Worm (Caenorhabditis elegans): Measurements from ENCODE around the gene C04F5.9.

Gene C04F5.9

DNA sequence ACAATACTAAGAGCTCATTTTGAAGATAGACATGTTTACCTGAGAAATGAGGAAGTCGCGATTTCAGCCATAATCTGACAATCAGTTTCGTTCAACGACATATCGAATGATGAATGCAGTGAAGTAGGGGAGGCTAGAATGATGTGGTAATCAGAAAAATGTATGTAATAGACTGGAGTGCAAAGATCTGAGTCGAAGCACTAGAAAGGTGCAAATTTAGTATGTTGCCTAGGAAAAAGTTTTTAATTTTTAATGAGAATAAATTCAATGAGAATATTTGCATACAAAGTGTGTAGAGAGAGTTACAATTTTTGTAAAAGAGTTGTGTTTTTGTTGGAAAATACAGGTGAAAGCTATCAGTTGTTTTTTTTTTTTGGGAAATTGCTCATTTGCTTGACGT lies 14.1 kb downstream of the C04F5.9 start, which contains the start of gene srab-2:
Gene srab-2, minus strand, starts transcription at position 101 of the 400 bp plus-strand sequence.
- TF ChIP-seq dpl-1 (GFP tag; optimal IDR thresholded peaks at IDR 0.05) (no peak), F44E2.7 (GFP tag; IDR thresholded peaks at IDR 0.05) (no peak), lin-38 (GFP tag; IDR thresholded peaks at IDR 0.05) (no peak), nhr-11 (tag; optimal IDR thresholded peaks at IDR 0.05) (no peak)

DNA sequence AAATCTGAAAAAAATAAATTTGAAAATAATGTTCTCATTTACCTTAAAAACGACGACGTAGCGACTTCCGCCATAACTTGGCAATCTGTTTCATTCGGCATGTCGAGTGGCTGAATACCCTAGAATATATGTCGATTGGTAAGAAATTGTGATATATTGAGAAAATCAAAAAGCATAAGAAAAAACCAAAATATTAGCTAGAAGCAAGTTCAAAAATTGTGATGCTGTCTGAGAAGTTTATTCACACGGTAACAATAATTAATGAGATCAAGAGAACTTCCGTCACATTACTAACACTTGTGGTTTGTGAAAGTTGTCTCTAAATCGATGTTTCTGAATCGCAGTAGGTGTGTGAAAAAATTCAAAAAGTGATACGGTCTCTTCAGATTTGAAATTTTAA lies 17.0 kb downstream of the C04F5.9 start, which contains the start of gene srab-1:
Gene srab-1, minus strand, starts transcription at position 101 of the 400 bp plus-strand sequence.
- TF ChIP-seq hif-1 (tag; optimal IDR thresholded peaks at IDR 0.05) = no peak

DNA sequence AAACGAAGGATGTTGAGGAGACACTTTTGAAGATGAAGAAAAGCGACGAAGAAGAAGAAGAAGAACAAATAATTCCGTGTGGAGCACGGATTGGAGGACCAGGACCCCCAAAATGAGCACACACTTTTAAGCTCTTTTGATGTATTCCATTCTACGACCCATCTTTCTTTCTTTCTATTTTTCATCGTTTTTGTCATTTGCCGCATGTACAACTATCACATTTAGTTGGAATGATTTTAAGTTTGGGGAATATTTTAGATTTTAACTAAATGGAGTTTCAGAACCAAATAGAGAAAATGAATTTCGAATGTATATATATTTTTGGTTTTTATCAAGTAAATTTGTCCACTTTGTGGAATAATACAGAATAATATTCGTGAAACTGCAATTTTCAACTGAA lies 20.1 kb downstream of the C04F5.9 start, which contains the start of gene unc-46:
Gene unc-46, minus strand, starts transcription at position 101 of the 400 bp plus-strand sequence.
- TF ChIP-seq unc-62 (GFP tag; optimal IDR thresholded peaks at IDR 0.05 in 1 of 2) (peak in 1 of 2 experiments; percentile 61), unc-62 (tag; optimal IDR thresholded peaks at IDR 0.05) (no peak), ctbp-1 (GFP tag; IDR thresholded peaks at IDR 0.05) (no peak), mxl-2 (GFP tag; conservative IDR thresholded peaks at IDR 0.05) (no peak)

DNA sequence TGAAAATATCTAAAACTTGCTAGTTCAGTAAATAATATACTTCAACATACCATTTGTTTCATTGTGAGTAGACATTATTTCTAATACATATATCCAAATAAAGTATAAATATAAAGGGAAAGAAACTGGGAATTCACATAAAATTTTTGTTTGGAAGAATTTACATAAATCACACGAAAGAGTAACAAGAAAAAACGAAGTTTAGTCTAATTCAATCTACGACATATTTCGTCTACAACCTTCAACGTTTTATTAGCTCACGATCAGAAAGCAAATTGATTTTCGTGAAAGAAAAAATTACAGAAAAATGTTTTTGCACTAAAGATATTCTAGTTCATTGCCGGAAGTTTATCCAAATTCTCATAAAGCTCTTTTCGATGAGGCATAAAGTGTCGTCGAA lies 22.0 kb downstream of the C04F5.9 start, which contains the start of gene C04F5.2:
Gene C04F5.2, minus strand, starts transcription at position 101 of the 400 bp plus-strand sequence.
- no peak for TF ChIP-seq hlh-11 (tag; optimal IDR thresholded peaks at IDR 0.05)
- no peak for TF ChIP-seq lin-13 (GFP tag; optimal IDR thresholded peaks at IDR 0.05)
- no peak for TF ChIP-seq nhr-11 (tag; optimal IDR thresholded peaks at IDR 0.05)
- no peak for TF ChIP-seq mdl-1 (tag; optimal IDR thresholded peaks at IDR 0.05)
- no peak for TF ChIP-seq set-16 (GFP tag; IDR thresholded peaks at IDR 0.05)
- TF ChIP-seq zfp-2 (tag; optimal IDR thresholded peaks at IDR 0.05) = no peak
- no peak for TF ChIP-seq nhr-42 (GFP tag; IDR thresholded peaks at IDR 0.05)
- no peak for TF ChIP-seq daf-8 (GFP tag; IDR thresholded peaks at IDR 0.05)
- no peak for TF ChIP-seq dmd-9 (GFP tag; IDR thresholded peaks at IDR 0.05)
- no peak for TF ChIP-seq mep-1 (tag; optimal IDR thresholded peaks at IDR 0.05)
- no peak for TF ChIP-seq fkh-10 (GFP tag; optimal IDR thresholded peaks at IDR 0.05)
- TF ChIP-seq nhr-48 (tag; optimal IDR thresholded peaks at IDR 0.05) = no peak
- no peak for TF ChIP-seq hmg-1.1 (GFP tag; IDR thresholded peaks at IDR 0.05)
- no peak for TF ChIP-seq pqm-1 (tag; optimal IDR thresholded peaks at IDR 0.05)
- TF ChIP-seq Y105C5A.15 (GFP tag; IDR thresholded peaks at IDR 0.05) = no peak
- no peak for TF ChIP-seq ces-1 (GFP tag; optimal IDR thresholded peaks at IDR 0.05)
- no peak for TF ChIP-seq nhr-10 (tag; optimal IDR thresholded peaks at IDR 0.05)
- no peak for TF ChIP-seq lin-38 (GFP tag; IDR thresholded peaks at IDR 0.05)
- no peak for TF ChIP-seq F44E2.7 (GFP tag; IDR thresholded peaks at IDR 0.05)
- TF ChIP-seq T26A8.4 (GFP tag; IDR thresholded peaks at IDR 0.05) = no peak

DNA sequence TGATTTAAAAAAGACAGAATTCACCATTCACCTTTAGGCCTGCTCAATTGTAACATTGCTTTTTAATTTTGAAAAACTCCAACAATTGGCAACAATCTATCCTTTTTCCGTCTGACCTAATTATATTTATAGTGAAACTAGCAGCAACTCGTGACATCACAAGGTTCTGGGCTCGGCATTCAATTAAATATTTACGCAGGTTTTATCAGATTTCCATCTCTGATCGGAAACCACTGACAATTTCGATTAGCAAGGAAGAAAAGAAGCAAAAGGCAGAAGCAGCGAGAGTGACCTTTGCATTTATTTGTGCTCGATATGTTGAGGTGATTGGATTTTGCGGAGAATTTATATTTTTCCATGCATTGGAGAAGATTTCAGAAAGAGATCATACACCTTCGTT lies 28.6 kb downstream of the C04F5.9 start:
- no peak for TF ChIP-seq ama-1 (optimal IDR thresholded peaks at IDR 0.05)
- TF ChIP-seq zfp-2 (tag; optimal IDR thresholded peaks at IDR 0.05) = no peak
- no peak for TF ChIP-seq arid-1 (GFP tag; conservative IDR thresholded peaks at IDR 0.05)
- TF ChIP-seq zip-2 (tag; optimal IDR thresholded peaks at IDR 0.05) = no peak
- TF ChIP-seq F10B5.3 (tag; optimal IDR thresholded peaks at IDR 0.05) = no peak
- TF ChIP-seq ces-1 (GFP tag; optimal IDR thresholded peaks at IDR 0.05) = no peak
- TF ChIP-seq ZK546.5 (tag; optimal IDR thresholded peaks at IDR 0.05) = no peak
- no peak for TF ChIP-seq tra-1 (GFP tag; IDR thresholded peaks at IDR 0.05)
- TF ChIP-seq F49E8.2 (tag; optimal IDR thresholded peaks at IDR 0.05; ENCODE audit: borderline replicate concordance) = no peak
- no peak for TF ChIP-seq ceh-32 (tag; optimal IDR thresholded peaks at IDR 0.05; ENCODE audit: poor library complexity)
- no peak for TF ChIP-seq unc-130 (GFP tag; optimal IDR thresholded peaks at IDR 0.05)
- TF ChIP-seq rbr-2 (tag; optimal IDR thresholded peaks at IDR 0.05) = no peak
- no peak for TF ChIP-seq nhr-111 (GFP tag; optimal IDR thresholded peaks at IDR 0.05)
- no peak for TF ChIP-seq madf-9 (GFP tag; conservative IDR thresholded peaks at IDR 0.05)
- TF ChIP-seq unc-39 (tag; optimal IDR thresholded peaks at IDR 0.05) = no peak
- TF ChIP-seq aha-1 (tag) = no peak
- no peak for TF ChIP-seq duxl-1 (tag; optimal IDR thresholded peaks at IDR 0.05; ENCODE audit: poor library complexity)
- no peak for TF ChIP-seq set-16 (GFP tag; IDR thresholded peaks at IDR 0.05)

All from whole organism, L4 larva.